Worm (Caenorhabditis elegans) whole organism, midembryonic: ENCODE measurements around the gene orc-2.

ENCODE experiments used
- T22C8.4 ChIP-seq: fragments of 200-800 bp; sonication (Bioruptor generic); IDR thresholded peaks from 2 replicates; pipeline ENCODE4 v1.3.6; 2022; ENCODE audit warnings: missing genetic modification characterization, missing compliant biosample characterization
- cog-1 ChIP-seq: sonication (generic microtip); optimal IDR thresholded peaks from 2 replicates; lab custom pipeline; 2016; ENCODE audit warnings: missing genetic modification characterization, missing compliant biosample characterization
- flt-1 ChIP-seq: fragments of 200-800 bp; sonication (Bioruptor generic); IDR thresholded peaks from 2 replicates; pipeline ENCODE4 v1.3.6; 2022; ENCODE audit warnings: missing genetic modification characterization, missing compliant biosample characterization
- klf-2 ChIP-seq: fragments of 200-800 bp; sonication (Bioruptor generic); conservative IDR thresholded peaks from 2 replicates; pipeline ENCODE4 v1.3.6; 2022; ENCODE audit warnings: missing genetic modification reagents, missing genetic modification characterization, missing compliant biosample characterization
- med-1 ChIP-seq: sonication (generic microtip); optimal IDR thresholded peaks from 2 replicates; lab custom pipeline; 2017; ENCODE audit warnings: missing genetic modification characterization, mild to moderate bottlenecking, missing compliant biosample characterization, antibody characterized with exemption, missing genetic modification reagents; ENCODE audit not compliant: insufficient read depth
- ref-1 ChIP-seq: fragments of 200-800 bp; sonication (Bioruptor generic); conservative IDR thresholded peaks from 2 replicates; pipeline ENCODE4 v1.3.6; 2022; ENCODE audit warnings: missing genetic modification reagents, missing genetic modification characterization, missing compliant biosample characterization
- tab-1 ChIP-seq: fragments of 200-800 bp; sonication (Bioruptor generic); IDR thresholded peaks from 2 replicates; pipeline ENCODE4 v1.3.6; 2022; ENCODE audit warnings: missing genetic modification characterization, missing compliant biosample characterization
- ztf-23 ChIP-seq: fragments of 200-800 bp; sonication (Bioruptor generic); IDR thresholded peaks from 2 replicates; pipeline ENCODE4 v1.3.6; 2022; ENCODE audit warnings: missing genetic modification reagents, missing genetic modification characterization, missing compliant biosample characterization
- ztf-29 ChIP-seq: fragments of 200-800 bp; sonication (Bioruptor generic); IDR thresholded peaks from 2 replicates; pipeline ENCODE4 v1.3.6; 2022; ENCODE audit warnings: missing genetic modification reagents, missing genetic modification characterization, missing compliant biosample characterization

The orc-2 gene

ce11 chrII:10872541-10872940, 1.2 kb upstream of the orc-2 start, which contains the start of the genes cyn-4 and copz-1:
Gene cyn-4 (minus strand): TSS chrII:10872611.
Gene copz-1 (plus strand): TSS chrII:10872879.
- TF ChIP-seq flt-1 (0 out of 2 replicates have a peak, but pooled peaks have one; percentile 46), med-1 (GFP tag; lab: Kevin White, UChicago) (no peak), cog-1 (peak; percentile 80), ztf-29 (no peak), tab-1 (GFP tag; lab: Robert Waterston, UW) (0 out of 2 replicates have a peak, but pooled peaks have one; percentile 29), ztf-23 (GFP tag; lab: Robert Waterston, UW) (peak; percentile 67), klf-2 (GFP tag; lab: Robert Waterston, UW) (0 out of 2 replicates have a peak, but pooled peaks have one; percentile 42), T22C8.4 (GFP tag; lab: Robert Waterston, UW) (no peak), ref-1 (GFP tag; lab: Robert Waterston, UW) (no peak)

- TF ChIP-seq klf-2 (GFP tag; lab: Robert Waterston, UW) (no peak), flt-1 (no peak), ref-1 (GFP tag; lab: Robert Waterston, UW) (no peak), T22C8.4 (GFP tag; lab: Robert Waterston, UW) (no peak), cog-1 (no peak), ztf-29 (no peak), ztf-23 (GFP tag; lab: Robert Waterston, UW) (no peak)
Observed at ce11 chrII:10880625-10881024, 6.9 kb downstream of the orc-2 start, which contains the start of gene lurp-1. Gene lurp-1 (plus strand): TSS chrII:10880925.

ce11 chrII:10884396-10884795, 10.7 kb downstream of the orc-2 start, which contains the start of gene egg-3:
Gene egg-3 (minus strand): TSS chrII:10884441.
- no peak for TF ChIP-seq cog-1
- TF ChIP-seq ref-1 (GFP tag; lab: Robert Waterston, UW) = no peak
- TF ChIP-seq T22C8.4 (GFP tag; lab: Robert Waterston, UW) = no peak
- no peak for TF ChIP-seq tab-1 (GFP tag; lab: Robert Waterston, UW)
- no peak for TF ChIP-seq med-1 (GFP tag; lab: Kevin White, UChicago)
- no peak for TF ChIP-seq flt-1
- TF ChIP-seq klf-2 (GFP tag; lab: Robert Waterston, UW) = no peak
- TF ChIP-seq ztf-23 (GFP tag; lab: Robert Waterston, UW) = no peak
- no peak for TF ChIP-seq ztf-29

- TF ChIP-seq med-1 (GFP tag; lab: Kevin White, UChicago) = no peak
Observed at ce11 chrII:10885250-10885649, 11.5 kb downstream of the orc-2 start.

ce11 chrII:10885868-10886514, 12.3 kb downstream of the orc-2 start, which contains the start of gene F44F4.3:
Gene F44F4.3 (minus strand): TSS chrII:10885918.
- TF ChIP-seq tab-1 (GFP tag; lab: Robert Waterston, UW) (no peak), ref-1 (GFP tag; lab: Robert Waterston, UW) (no peak)

- TF ChIP-seq klf-2 (GFP tag; lab: Robert Waterston, UW) = no peak
- no peak for TF ChIP-seq tab-1 (GFP tag; lab: Robert Waterston, UW)
- TF ChIP-seq med-1 (GFP tag; lab: Kevin White, UChicago) = no peak
- TF ChIP-seq cog-1 = no peak
- no peak for TF ChIP-seq T22C8.4 (GFP tag; lab: Robert Waterston, UW)
- no peak for TF ChIP-seq ztf-23 (GFP tag; lab: Robert Waterston, UW)
- no peak for TF ChIP-seq ztf-29
- no peak for TF ChIP-seq flt-1
- no peak for TF ChIP-seq ref-1 (GFP tag; lab: Robert Waterston, UW)
Observed at ce11 chrII:10887097-10887496, 13.4 kb downstream of the orc-2 start.

- no peak for TF ChIP-seq med-1 (GFP tag; lab: Kevin White, UChicago)
- TF ChIP-seq klf-2 (GFP tag; lab: Robert Waterston, UW) = no peak
Observed at ce11 chrII:10888979-10889378, 15.2 kb downstream of the orc-2 start, which contains the start of gene ptr-8. Gene ptr-8 (plus strand): TSS chrII:10889279.

ce11 chrII:10894996-10895395, 21.3 kb downstream of the orc-2 start, which contains the start of gene sra-10:
Gene sra-10 (minus strand): TSS chrII:10895096.
- TF ChIP-seq ztf-29 (no peak), T22C8.4 (GFP tag; lab: Robert Waterston, UW) (no peak), klf-2 (GFP tag; lab: Robert Waterston, UW) (no peak), tab-1 (GFP tag; lab: Robert Waterston, UW) (no peak), ref-1 (GFP tag; lab: Robert Waterston, UW) (no peak), flt-1 (no peak), med-1 (GFP tag; lab: Kevin White, UChicago) (no peak), ztf-23 (GFP tag; lab: Robert Waterston, UW) (no peak), cog-1 (no peak)

ce11 chrII:10895959-10896358, 22.2 kb downstream of the orc-2 start:
- no peak for TF ChIP-seq ref-1 (GFP tag; lab: Robert Waterston, UW)
- no peak for TF ChIP-seq tab-1 (GFP tag; lab: Robert Waterston, UW)
- TF ChIP-seq klf-2 (GFP tag; lab: Robert Waterston, UW) = no peak
- no peak for TF ChIP-seq cog-1
- TF ChIP-seq ztf-29 = no peak
- TF ChIP-seq T22C8.4 (GFP tag; lab: Robert Waterston, UW) = no peak
- no peak for TF ChIP-seq med-1 (GFP tag; lab: Kevin White, UChicago)
- TF ChIP-seq flt-1 = no peak
- no peak for TF ChIP-seq ztf-23 (GFP tag; lab: Robert Waterston, UW)

ce11 chrII:10898998-10899397, 25.3 kb downstream of the orc-2 start:
- TF ChIP-seq med-1 (GFP tag; lab: Kevin White, UChicago) (no peak), T22C8.4 (GFP tag; lab: Robert Waterston, UW) (no peak), flt-1 (no peak), cog-1 (no peak), ztf-29 (no peak), klf-2 (GFP tag; lab: Robert Waterston, UW) (no peak), ztf-23 (GFP tag; lab: Robert Waterston, UW) (no peak), tab-1 (GFP tag; lab: Robert Waterston, UW) (no peak), ref-1 (GFP tag; lab: Robert Waterston, UW) (no peak)
